Worm (Caenorhabditis elegans) whole organism, L2 larva: ENCODE data around the gene mlk-1.

ENCODE experiments used
- F13H6.1 ChIP-seq: sonication (generic microtip); optimal IDR thresholded peaks from 2 replicates; lab custom pipeline; 2016; ENCODE audit warnings: missing genetic modification characterization, missing compliant biosample characterization
- alr-1 ChIP-seq: fragments of 150-350 bp; optimal IDR thresholded peaks from 2 replicates; lab custom pipeline; 2014; ENCODE audit warnings: missing biosample characterization, missing genetic modification characterization
- fos-1 ChIP-seq: fragments of 150-350 bp; optimal IDR thresholded peaks from 2 replicates; lab custom pipeline; 2014; ENCODE audit warnings: missing biosample characterization, missing genetic modification characterization
- nhr-10 ChIP-seq: sonication (generic microtip); optimal IDR thresholded peaks from 2 replicates; lab custom pipeline; 2017; ENCODE audit warnings: missing biosample characterization, missing genetic modification characterization
- snpc-4 ChIP-seq: fragments of 150-350 bp; optimal IDR thresholded peaks from 2 replicates; lab custom pipeline; 2014; ENCODE audit warnings: missing biosample characterization, missing genetic modification characterization
- unc-62 ChIP-seq: fragments of 150-350 bp; optimal IDR thresholded peaks from 2 replicates; lab custom pipeline; 2014; ENCODE audit warnings: missing biosample characterization, missing genetic modification reagents, missing genetic modification characterization

ce11 chrV:5049333-5049942 lies 15.2 kb downstream of the mlk-1 start, which contains the start of the genes pqn-51 and K11D12.14:
- TF ChIP-seq fos-1 (tag; lab: Kevin White, UChicago) (peak; percentile 92), nhr-10 (tag; lab: Kevin White, UChicago) (peak; percentile 15), F13H6.1 (tag; lab: Kevin White, UChicago) (peak; percentile 98), unc-62 (GFP tag; lab: Kevin White, UChicago) (peak; percentile 35), alr-1 (no peak), snpc-4 (peak; percentile 81)
